Fruit fly (Drosophila melanogaster) whole organism, pupa: ENCODE measurements around the gene fln.

Experiments used
- CG10348 ChIP-seq: fragments of 200-800 bp; sonication (Bioruptor generic); IDR thresholded peaks from 2 replicates; pipeline ENCODE4 v1.3.6; 2022; ENCODE audit warnings: missing biosample characterization, missing genetic modification characterization
- CG12605 ChIP-seq: fragments of 200-800 bp; sonication (Bioruptor generic); IDR thresholded peaks from 2 replicates; pipeline ENCODE4 v1.3.6; 2022; ENCODE audit warnings: missing biosample characterization, missing genetic modification characterization
- CG13204 ChIP-seq: fragments of 200-800 bp; sonication (Bioruptor generic); optimal IDR thresholded peaks from 2 replicates; lab custom pipeline; 2018; ENCODE audit warnings: missing biosample characterization, mild to moderate bottlenecking, missing genetic modification characterization, moderate library complexity
- CG14655 ChIP-seq: fragments of 200-800 bp; sonication (Bioruptor generic); optimal IDR thresholded peaks from 3 replicates; lab custom pipeline; 2017; ENCODE audit warnings: mild to moderate bottlenecking, missing biosample characterization, missing genetic modification reagents, missing genetic modification characterization
- CG15710 ChIP-seq: fragments of 200-800 bp; sonication (Bioruptor generic); optimal IDR thresholded peaks from 2 replicates; lab custom pipeline; 2018; ENCODE audit warnings: missing biosample characterization, mild to moderate bottlenecking, missing genetic modification characterization, moderate library complexity
- CG17806 ChIP-seq: fragments of 200-800 bp; sonication (Bioruptor generic); optimal IDR thresholded peaks from 2 replicates; lab custom pipeline; 2018; ENCODE audit warnings: missing biosample characterization, mild to moderate bottlenecking, missing genetic modification characterization, moderate library complexity
- CG32121 ChIP-seq: fragments of 200-800 bp; sonication (Bioruptor generic); IDR thresholded peaks from 2 replicates; pipeline ENCODE4 v1.3.6; 2022; ENCODE audit warnings: missing biosample characterization, missing genetic modification characterization
- CG34367 ChIP-seq: fragments of 200-800 bp; sonication (Bioruptor generic); optimal IDR thresholded peaks from 2 replicates; lab custom pipeline; 2018; ENCODE audit warnings: missing biosample characterization, mild to moderate bottlenecking, missing genetic modification characterization
- CG4496 ChIP-seq: fragments of 200-800 bp; sonication (Bioruptor generic); IDR thresholded peaks from 3 replicates; pipeline ENCODE4 v1.3.6; 2022; ENCODE audit warnings: missing biosample characterization, missing genetic modification characterization
- CG8159 ChIP-seq: fragments of 200-800 bp; sonication (Bioruptor generic); optimal IDR thresholded peaks from 3 replicates; lab custom pipeline; 2018; ENCODE audit warnings: missing biosample characterization, mild to moderate bottlenecking, missing genetic modification characterization, moderate library complexity
- CG8301 ChIP-seq: fragments of 200-800 bp; sonication (Bioruptor generic); optimal IDR thresholded peaks from 2 replicates; lab custom pipeline; 2018; ENCODE audit warnings: missing biosample characterization, mild to moderate bottlenecking, missing genetic modification characterization
- CG9948 ChIP-seq: fragments of 200-800 bp; sonication (Bioruptor generic); optimal IDR thresholded peaks from 2 replicates; lab custom pipeline; 2018; ENCODE audit warnings: missing biosample characterization, mild to moderate bottlenecking, missing genetic modification characterization, moderate library complexity
- D1 ChIP-seq: fragments of 200-800 bp; sonication (Bioruptor generic); optimal IDR thresholded peaks from 2 replicates; lab custom pipeline; 2018; ENCODE audit warnings: missing biosample characterization, mild to moderate bottlenecking, missing genetic modification characterization, moderate library complexity
- EcR ChIP-seq: fragments of 200-800 bp; sonication (Bioruptor generic); optimal IDR thresholded peaks from 3 replicates; lab custom pipeline; 2019; ENCODE audit warnings: missing biosample characterization, missing genetic modification characterization, mild to moderate bottlenecking, moderate library complexity, missing genetic modification reagents
- Ets98B ChIP-seq: fragments of 200-800 bp; sonication (Bioruptor generic); IDR thresholded peaks from 2 replicates; pipeline ENCODE4 v1.3.6; 2022; ENCODE audit warnings: missing biosample characterization, missing genetic modification characterization
- Pif1A ChIP-seq: fragments of 200-800 bp; sonication (Bioruptor generic); optimal IDR thresholded peaks from 3 replicates; lab custom pipeline; 2016; ENCODE audit warnings: missing biosample characterization, missing genetic modification characterization
- Pif1B ChIP-seq: fragments of 200-800 bp; sonication (Bioruptor generic); optimal IDR thresholded peaks from 3 replicates; lab custom pipeline; 2016; ENCODE audit warnings: missing biosample characterization, missing genetic modification characterization
- Snoo ChIP-seq: fragments of 200-800 bp; sonication (Bioruptor generic); optimal IDR thresholded peaks from 3 replicates; lab custom pipeline; 2017; ENCODE audit warnings: missing biosample characterization, mild to moderate bottlenecking, missing genetic modification characterization, inconsistent platforms
- fd96Ca ChIP-seq: fragments of 200-800 bp; sonication (Bioruptor generic); IDR thresholded peaks from 3 replicates; pipeline ENCODE4 v1.3.6; 2022; ENCODE audit warnings: missing biosample characterization, missing genetic modification characterization
- gl ChIP-seq: fragments of 200-800 bp; sonication (Bioruptor generic); optimal IDR thresholded peaks from 2 replicates; lab custom pipeline; 2018; ENCODE audit warnings: missing biosample characterization, mild to moderate bottlenecking, missing genetic modification characterization
- rn ChIP-seq: fragments of 200-800 bp; sonication (Bioruptor generic); IDR thresholded peaks from 2 replicates; pipeline ENCODE4 v1.3.6; 2022; ENCODE audit warnings: missing biosample characterization, missing genetic modification characterization

fln gene

dm6 chr3L:19951868-19952267, 39.2 kb downstream of the fln start, which contains the start of gene CG34258:
Gene CG34258 (minus strand): TSS chr3L:19951968.
- TF ChIP-seq D1 (tag; lab: Kevin White, UChicago) (no peak), CG32121 (GFP tag; lab: Robert Waterston, UW) (no peak), Pif1B (GFP tag; lab: Kevin White, UChicago) (no peak), CG10348 (GFP tag; lab: Robert Waterston, UW) (no peak), CG4496 (GFP tag; lab: Robert Waterston, UW) (no peak), gl (no peak)
- TF ChIP-seq, all 21 proteins: peak for 0

DNA sequence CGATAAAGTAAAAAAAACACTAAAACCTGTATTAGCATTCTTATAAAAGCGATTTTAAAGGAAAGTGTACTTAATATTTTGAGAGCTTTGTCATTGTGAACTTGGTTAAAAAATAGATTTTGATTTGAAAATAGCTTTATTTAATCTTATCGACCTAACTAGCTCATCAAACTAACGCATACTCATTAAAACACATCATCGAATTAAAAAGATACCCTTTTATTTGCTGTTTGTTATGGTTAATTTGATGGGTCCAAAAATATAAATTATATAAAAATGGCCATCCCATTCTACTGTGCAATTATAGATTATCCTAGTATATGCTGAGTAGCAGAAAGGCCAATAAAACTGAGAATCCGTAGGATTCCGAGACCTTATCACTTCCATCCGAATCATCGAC, 40.0 kb downstream of the fln start, which contains the start of gene CG32219:
TSS of gene CG32219 (minus strand) at position 101 of the 400 bp plus-strand sequence.
- TF ChIP-seq CG14655 (GFP tag; lab: Kevin White, UChicago) (no peak), gl (no peak), Ets98B (GFP tag; lab: Robert Waterston, UW) (no peak), fd96Ca (GFP tag; lab: Robert Waterston, UW) (no peak), D1 (tag; lab: Kevin White, UChicago) (no peak), Snoo (no peak), Pif1B (GFP tag; lab: Kevin White, UChicago) (no peak), CG34367 (tag; lab: Kevin White, UChicago) (no peak), CG8301 (tag; lab: Kevin White, UChicago) (no peak), rn (GFP tag; lab: Robert Waterston, UW) (no peak), EcR (GFP tag; lab: Kevin White, UChicago) (no peak), CG10348 (GFP tag; lab: Robert Waterston, UW) (no peak), CG9948 (no peak), CG4496 (GFP tag; lab: Robert Waterston, UW) (no peak), CG32121 (GFP tag; lab: Robert Waterston, UW) (no peak), Pif1A (GFP tag; lab: Kevin White, UChicago) (no peak), CG12605 (GFP tag; lab: Robert Waterston, UW) (no peak)

DNA sequence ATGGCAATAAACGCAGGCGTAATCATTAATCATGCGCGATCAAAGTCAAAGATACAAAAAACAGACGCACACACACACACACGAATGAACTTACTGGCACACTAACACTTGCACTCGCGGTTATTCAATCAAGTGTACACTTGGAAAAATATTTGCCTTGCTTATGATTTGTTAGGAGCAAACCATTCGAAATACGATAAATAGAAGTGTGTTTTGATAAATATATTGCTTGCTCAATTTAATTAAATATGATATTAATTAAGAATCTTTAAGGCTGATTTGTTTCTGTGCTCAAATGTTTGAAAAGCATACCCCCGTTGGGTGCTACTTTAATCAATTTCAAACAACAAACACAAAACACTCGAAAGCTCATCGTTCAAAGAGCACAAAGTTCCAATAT, 45.6 kb downstream of the fln start:
- TF ChIP-seq fd96Ca (GFP tag; lab: Robert Waterston, UW) (no peak), Pif1A (GFP tag; lab: Kevin White, UChicago) (no peak), EcR (GFP tag; lab: Kevin White, UChicago) (no peak), CG8159 (tag; lab: Kevin White, UChicago) (no peak), CG4496 (GFP tag; lab: Robert Waterston, UW) (no peak), CG15710 (tag; lab: Kevin White, UChicago) (no peak), CG8301 (tag; lab: Kevin White, UChicago) (no peak), CG9948 (no peak), CG14655 (GFP tag; lab: Kevin White, UChicago) (no peak), CG10348 (GFP tag; lab: Robert Waterston, UW) (no peak), Snoo (no peak), CG17806 (tag; lab: Kevin White, UChicago) (no peak), CG32121 (GFP tag; lab: Robert Waterston, UW) (no peak), CG12605 (GFP tag; lab: Robert Waterston, UW) (no peak), CG34367 (tag; lab: Kevin White, UChicago) (no peak), Ets98B (GFP tag; lab: Robert Waterston, UW) (no peak)

DNA sequence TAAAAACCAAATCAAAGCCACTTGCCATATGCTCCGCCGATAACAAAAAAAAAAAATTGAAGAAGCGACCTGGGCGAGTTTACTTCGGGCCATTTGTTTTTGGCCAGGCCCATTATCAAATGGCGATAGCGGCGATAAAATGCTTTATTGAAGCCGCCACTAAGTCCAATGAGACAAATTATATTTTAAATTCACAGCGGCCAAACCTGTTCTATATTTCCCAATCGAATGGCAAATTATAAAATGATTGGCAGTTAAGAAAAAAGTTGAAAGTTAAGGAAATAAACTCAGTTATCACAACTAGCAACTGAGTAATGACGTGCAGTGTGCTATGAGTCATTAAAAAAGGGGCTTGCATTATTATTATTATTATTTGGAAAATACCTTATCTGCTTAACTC, 49.9 kb downstream of the fln start:
- TF ChIP-seq CG32121 (GFP tag; lab: Robert Waterston, UW) (no peak), CG8301 (tag; lab: Kevin White, UChicago) (no peak), CG12605 (GFP tag; lab: Robert Waterston, UW) (no peak), CG13204 (GFP tag; lab: Kevin White, UChicago) (no peak), CG34367 (tag; lab: Kevin White, UChicago) (no peak), fd96Ca (GFP tag; lab: Robert Waterston, UW) (no peak), CG10348 (GFP tag; lab: Robert Waterston, UW) (no peak), Pif1B (GFP tag; lab: Kevin White, UChicago) (no peak), CG17806 (tag; lab: Kevin White, UChicago) (no peak), Pif1A (GFP tag; lab: Kevin White, UChicago) (no peak), CG4496 (GFP tag; lab: Robert Waterston, UW) (no peak), CG14655 (GFP tag; lab: Kevin White, UChicago) (no peak), Snoo (no peak)

dm6 chr3L:19940349-19940748, 50.7 kb downstream of the fln start:
- TF ChIP-seq gl = no peak
- no peak for TF ChIP-seq Ets98B (GFP tag; lab: Robert Waterston, UW)
- no peak for TF ChIP-seq fd96Ca (GFP tag; lab: Robert Waterston, UW)
- no peak for TF ChIP-seq CG12605 (GFP tag; lab: Robert Waterston, UW)
